Worm (Caenorhabditis elegans) whole organism, late embryonic: ENCODE data around the gene C18D11.10.
"Not testable (repeated sequence)": the region's sequence is repeated elsewhere in the genome, so short reads cannot be mapped to it uniquely, and the experiment has no call there.

Experiments
- K02D7.2 ChIP-seq: sonication (generic microtip); optimal IDR thresholded peaks from 2 replicates; lab custom pipeline; 2017; ENCODE audit warnings: mild to moderate bottlenecking, missing genetic modification characterization, missing compliant biosample characterization
- K09A11.1 ChIP-seq: sonication (generic microtip); optimal IDR thresholded peaks from 2 replicates; lab custom pipeline; 2017; ENCODE audit warnings: antibody characterized with exemption, mild to moderate bottlenecking, missing genetic modification characterization, missing compliant biosample characterization; ENCODE audit not compliant: insufficient read depth
- T23F11.4 ChIP-seq: fragments of 200-800 bp; sonication (Bioruptor generic); optimal IDR thresholded peaks from 2 replicates; lab custom pipeline; 2018; ENCODE audit warnings: mild to moderate bottlenecking, missing genetic modification characterization, missing compliant biosample characterization
- ceh-14 ChIP-seq: sonication (generic microtip); optimal IDR thresholded peaks from 2 replicates; lab custom pipeline; 2016; ENCODE audit warnings: missing genotype, missing genetic modification characterization, missing compliant biosample characterization
- ceh-18 ChIP-seq: sonication (generic microtip); optimal IDR thresholded peaks from 2 replicates; lab custom pipeline; 2016; ENCODE audit warnings: missing genetic modification characterization, missing compliant biosample characterization
- ceh-22 ChIP-seq: sonication (generic microtip); optimal IDR thresholded peaks from 2 replicates; lab custom pipeline; 2017; ENCODE audit warnings: missing biosample characterization, missing genetic modification characterization
- ceh-24 ChIP-seq: sonication (generic microtip); optimal IDR thresholded peaks from 2 replicates; lab custom pipeline; 2016; ENCODE audit warnings: mild to moderate bottlenecking, missing genetic modification characterization, missing compliant biosample characterization
- ceh-31 ChIP-seq: sonication (generic microtip); optimal IDR thresholded peaks from 2 replicates; lab custom pipeline; 2016; ENCODE audit warnings: missing genetic modification characterization, missing compliant biosample characterization
- ceh-48 ChIP-seq: sonication (generic microtip); optimal IDR thresholded peaks from 2 replicates; lab custom pipeline; 2016; ENCODE audit warnings: missing genetic modification characterization, inconsistent platforms, missing compliant biosample characterization
- dmd-4 ChIP-seq: sonication (generic microtip); optimal IDR thresholded peaks from 2 replicates; lab custom pipeline; 2016; ENCODE audit warnings: borderline replicate concordance, missing genetic modification characterization, missing compliant biosample characterization
- dve-1 ChIP-seq: sonication (generic microtip); optimal IDR thresholded peaks from 2 replicates; lab custom pipeline; 2017; ENCODE audit warnings: antibody characterized with exemption, mild to moderate bottlenecking, missing genetic modification characterization, missing compliant biosample characterization
- elt-2 ChIP-seq: sonication (generic microtip); optimal IDR thresholded peaks from 2 replicates; lab custom pipeline; 2016; ENCODE audit warnings: missing genetic modification reagents, missing genetic modification characterization, missing compliant biosample characterization
- elt-4 ChIP-seq: sonication (generic microtip); optimal IDR thresholded peaks from 2 replicates; lab custom pipeline; 2016; ENCODE audit warnings: missing genetic modification characterization, missing compliant biosample characterization
- eyg-1 ChIP-seq: sonication (generic microtip); optimal IDR thresholded peaks from 2 replicates; lab custom pipeline; 2016; ENCODE audit warnings: missing genotype, missing genetic modification characterization, missing compliant biosample characterization
- gmeb-2 ChIP-seq: sonication (generic microtip); optimal IDR thresholded peaks from 2 replicates; lab custom pipeline; 2016; ENCODE audit warnings: missing genetic modification characterization, inconsistent platforms, missing compliant biosample characterization
- hlh-15 ChIP-seq: sonication (generic microtip); optimal IDR thresholded peaks from 2 replicates; lab custom pipeline; 2016; ENCODE audit warnings: missing genetic modification characterization, missing compliant biosample characterization
- hlh-8 ChIP-seq: sonication (generic microtip); optimal IDR thresholded peaks from 2 replicates; lab custom pipeline; 2016; ENCODE audit warnings: missing genotype, missing genetic modification characterization, missing compliant biosample characterization
- lim-6 ChIP-seq: sonication (generic microtip); optimal IDR thresholded peaks from 2 replicates; lab custom pipeline; 2016; ENCODE audit warnings: missing genetic modification characterization, missing compliant biosample characterization
- nfya-1 ChIP-seq: sonication (generic microtip); optimal IDR thresholded peaks from 2 replicates; lab custom pipeline; 2017; ENCODE audit warnings: missing genetic modification characterization, mild to moderate bottlenecking, missing compliant biosample characterization, antibody characterized with exemption, moderate library complexity
- nhr-232 ChIP-seq: sonication (generic microtip); optimal IDR thresholded peaks from 2 replicates; lab custom pipeline; 2016; ENCODE audit warnings: missing genetic modification characterization, missing compliant biosample characterization
- npax-4 ChIP-seq: sonication (generic microtip); optimal IDR thresholded peaks from 2 replicates; lab custom pipeline; 2016; ENCODE audit warnings: missing genetic modification characterization, missing compliant biosample characterization
- odd-2 ChIP-seq: sonication (generic microtip); optimal IDR thresholded peaks from 2 replicates; lab custom pipeline; 2017; ENCODE audit warnings: antibody characterized with exemption, mild to moderate bottlenecking, missing genetic modification characterization, missing compliant biosample characterization
- pat-9 ChIP-seq: fragments of 200-800 bp; sonication (Bioruptor generic); optimal IDR thresholded peaks from 2 replicates; lab custom pipeline; 2018; ENCODE audit warnings: mild to moderate bottlenecking, missing genetic modification characterization, moderate library complexity, missing compliant biosample characterization
- pqm-1 ChIP-seq: sonication (generic microtip); optimal IDR thresholded peaks from 2 replicates; lab custom pipeline; 2016; ENCODE audit warnings: missing genetic modification characterization, missing compliant biosample characterization
- pros-1 ChIP-seq: fragments of 150-350 bp; optimal IDR thresholded peaks from 2 replicates; lab custom pipeline; 2014; ENCODE audit warnings: missing biosample characterization, missing genetic modification reagents, missing genetic modification characterization
- ref-2 ChIP-seq: sonication (generic microtip); optimal IDR thresholded peaks from 2 replicates; lab custom pipeline; 2016; ENCODE audit warnings: missing genetic modification characterization, missing compliant biosample characterization
- rnt-1 ChIP-seq: sonication (generic microtip); optimal IDR thresholded peaks from 2 replicates; lab custom pipeline; 2016; ENCODE audit warnings: missing genetic modification characterization, missing compliant biosample characterization
- sdc-2 ChIP-seq: sonication (generic microtip); optimal IDR thresholded peaks from 2 replicates; lab custom pipeline; 2016; ENCODE audit warnings: missing genotype, missing genetic modification characterization, missing compliant biosample characterization
- tbx-2 ChIP-seq: sonication (generic microtip); optimal IDR thresholded peaks from 2 replicates; lab custom pipeline; 2016; ENCODE audit warnings: missing genetic modification characterization, missing compliant biosample characterization
- tbx-7 ChIP-seq: sonication (generic microtip); optimal IDR thresholded peaks from 2 replicates; lab custom pipeline; 2016; ENCODE audit warnings: missing genotype, missing genetic modification characterization, missing compliant biosample characterization
- ttx-3 ChIP-seq: sonication (generic microtip); optimal IDR thresholded peaks from 2 replicates; lab custom pipeline; 2016; ENCODE audit warnings: missing genetic modification reagents, missing genetic modification characterization, missing compliant biosample characterization
- unc-42 ChIP-seq: sonication (generic microtip); optimal IDR thresholded peaks from 2 replicates; lab custom pipeline; 2016; ENCODE audit warnings: missing genotype, missing genetic modification characterization, missing compliant biosample characterization
- unc-55 ChIP-seq: sonication (generic microtip); optimal IDR thresholded peaks from 2 replicates; lab custom pipeline; 2017; ENCODE audit warnings: missing biosample characterization, missing genetic modification reagents, missing genetic modification characterization
- zip-5 ChIP-seq: sonication (generic microtip); optimal IDR thresholded peaks from 2 replicates; lab custom pipeline; 2016; ENCODE audit warnings: missing genetic modification characterization, missing compliant biosample characterization

Gene C18D11.10

DNA sequence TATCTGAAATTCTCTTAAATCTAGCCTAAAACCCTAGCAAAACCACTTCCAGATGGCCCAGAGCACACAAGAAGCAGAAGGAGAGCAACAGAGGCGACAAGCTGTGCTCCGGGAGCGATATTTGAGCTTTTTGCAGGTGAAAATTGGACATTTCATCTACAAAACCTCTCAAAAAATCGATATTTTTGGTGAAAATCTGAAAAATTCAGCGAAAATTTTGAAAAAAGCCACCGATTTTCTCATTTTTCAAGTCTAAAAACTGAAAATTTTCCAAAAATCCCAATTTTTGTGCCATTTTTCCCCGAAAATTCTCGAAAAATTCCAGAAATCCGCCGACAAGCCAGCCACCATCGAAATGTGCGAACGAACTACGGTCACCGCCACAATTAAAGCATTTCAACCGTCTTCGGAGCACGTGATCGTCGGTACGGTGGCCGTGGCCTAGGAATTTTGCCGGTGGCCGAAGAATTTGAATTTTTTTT is 27.3 kb upstream of the C18D11.10 start, which contains the start of gene C24H11.5:
Gene C24H11.5, plus strand, starts transcription at position 51 of the 482 bp plus-strand sequence.
- TF ChIP-seq eyg-1 (tag; lab: Kevin White, UChicago) (no peak), K02D7.2 (tag; lab: Kevin White, UChicago) (no peak), hlh-8 (tag; lab: Kevin White, UChicago) (no peak), tbx-2 (tag; lab: Kevin White, UChicago) (no peak), hlh-15 (tag; lab: Kevin White, UChicago) (no peak), zip-5 (tag; lab: Kevin White, UChicago) (no peak), odd-2 (tag; lab: Kevin White, UChicago) (no peak), tbx-7 (tag; lab: Kevin White, UChicago) (no peak), pros-1 (tag; lab: Kevin White, UChicago) (no peak)

DNA sequence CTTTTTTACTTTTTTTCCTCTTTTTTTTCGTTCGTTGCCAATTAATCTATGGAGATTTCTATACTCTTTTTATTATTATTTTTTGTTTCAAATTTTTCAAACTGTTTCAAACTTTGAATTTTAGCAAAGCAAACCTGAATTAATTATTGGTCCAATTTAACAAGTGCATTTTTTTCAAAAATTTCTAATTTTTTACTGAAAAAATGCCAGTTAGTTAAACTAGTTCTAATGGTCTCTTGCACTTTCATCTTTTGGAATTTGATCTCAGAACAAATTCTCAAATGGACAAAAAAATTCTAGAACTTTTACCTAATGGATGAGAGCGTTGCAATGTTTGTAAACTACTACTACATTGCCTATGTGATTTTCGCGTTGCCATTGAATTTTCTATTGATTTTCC is 25.7 kb upstream of the C18D11.10 start, which contains the start of gene srd-74:
Gene srd-74, plus strand, starts transcription at position 301 of the 400 bp plus-strand sequence.
- TF ChIP-seq nfya-1 (tag; lab: Kevin White, UChicago) (no peak), lim-6 (tag; lab: Kevin White, UChicago) (no peak), ceh-22 (tag; lab: Kevin White, UChicago) (no peak), nhr-232 (tag; lab: Kevin White, UChicago) (no peak), unc-42 (tag; lab: Kevin White, UChicago) (no peak), elt-4 (tag; lab: Kevin White, UChicago) (no peak), pros-1 (tag; lab: Kevin White, UChicago) (no peak), hlh-15 (tag; lab: Kevin White, UChicago) (no peak), dve-1 (no peak), sdc-2 (no peak), unc-55 (GFP tag; lab: Kevin White, UChicago) (no peak), ceh-48 (tag; lab: Kevin White, UChicago) (no peak), ceh-24 (tag; lab: Kevin White, UChicago) (no peak), ceh-31 (tag; lab: Kevin White, UChicago) (no peak), dmd-4 (tag; lab: Kevin White, UChicago) (no peak), gmeb-2 (tag; lab: Kevin White, UChicago) (no peak), K02D7.2 (tag; lab: Kevin White, UChicago) (no peak), rnt-1 (no peak)

DNA sequence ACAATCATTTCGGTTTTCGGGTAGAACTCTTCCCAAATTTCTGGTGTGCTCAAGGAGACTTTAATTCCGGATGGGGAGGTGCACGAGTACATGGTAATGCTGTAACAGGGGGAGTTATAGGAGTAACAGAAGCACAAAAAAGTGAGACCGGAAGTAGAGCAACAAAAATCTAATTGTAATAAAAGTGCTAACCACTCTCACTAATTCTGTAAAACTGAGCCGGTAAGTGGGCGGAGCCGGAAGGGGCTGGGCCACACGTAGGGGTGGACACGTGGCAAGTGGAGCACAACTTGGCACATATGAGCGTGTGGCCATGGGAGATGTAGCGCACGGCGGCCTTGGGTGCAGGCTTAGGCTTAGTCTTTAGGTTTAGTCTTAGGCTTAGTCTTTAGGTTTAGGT is 21.6 kb upstream of the C18D11.10 start, which contains the start of gene tbx-38:
Gene tbx-38, minus strand, starts transcription at position 101 of the 400 bp plus-strand sequence.
- TF ChIP-seq eyg-1 (tag; lab: Kevin White, UChicago) (no peak), ceh-18 (tag; lab: Kevin White, UChicago) (no peak), ceh-31 (tag; lab: Kevin White, UChicago) (no peak), tbx-7 (tag; lab: Kevin White, UChicago) (no peak), K09A11.1 (no peak), T23F11.4 (GFP tag; lab: Kevin White, UChicago) (no peak), pat-9 (no peak), elt-2 (no peak), npax-4 (tag; lab: Kevin White, UChicago) (no peak), ceh-14 (tag; lab: Kevin White, UChicago) (no peak), rnt-1 (no peak), unc-55 (GFP tag; lab: Kevin White, UChicago) (no peak)
- TF ChIP-seq, all 69 proteins: peak for 0

DNA sequence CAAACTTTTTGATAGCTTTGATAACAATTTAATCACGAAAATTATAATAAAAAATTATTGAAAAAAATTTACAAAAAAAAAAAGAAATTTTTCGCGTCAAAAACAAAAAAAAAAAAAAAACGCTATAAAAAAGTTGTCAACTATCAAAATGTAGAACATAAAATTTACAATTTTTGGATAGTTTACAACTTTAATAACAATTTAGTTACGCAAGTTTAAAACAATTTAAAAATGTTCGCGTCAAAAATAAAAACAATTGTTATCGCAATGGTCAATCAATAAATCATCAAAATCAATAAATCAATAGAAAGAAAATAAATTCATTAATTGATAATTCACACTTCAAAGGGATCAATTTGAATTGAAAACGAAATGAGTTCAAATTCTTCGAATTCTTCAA is 20.1 kb upstream of the C18D11.10 start, which contains the start of gene C24H11.1:
Gene C24H11.1, plus strand, starts transcription at position 301 of the 400 bp plus-strand sequence.
- TF ChIP-seq ttx-3, ref-2, pqm-1 (tag; lab: Kevin White, UChicago): not testable (repeated sequence)
